Worm (Caenorhabditis elegans) whole organism, L2 larva: Measurements from ENCODE around the gene M176.5.

Experiments
- ZK546.5 ChIP-seq: sonication (generic microtip); optimal IDR thresholded peaks from 2 replicates; lab custom pipeline; 2017; ENCODE audit warnings: missing biosample characterization, missing genetic modification characterization
- ama-1 ChIP-seq: fragments of 150-350 bp; optimal IDR thresholded peaks from 2 replicates; lab custom pipeline; 2018; ENCODE audit warnings: inconsistent platforms
- elt-3 ChIP-seq: sonication (generic microtip); optimal IDR thresholded peaks from 2 replicates; lab custom pipeline; 2017; ENCODE audit warnings: missing biosample characterization, missing genetic modification characterization
- fos-1 ChIP-seq: fragments of 150-350 bp; optimal IDR thresholded peaks from 2 replicates; lab custom pipeline; 2014; ENCODE audit warnings: missing biosample characterization, missing genetic modification characterization
- lin-13 ChIP-seq: fragments of 150-350 bp; optimal IDR thresholded peaks from 2 replicates; lab custom pipeline; 2014; ENCODE audit warnings: missing biosample characterization, missing genetic modification reagents, missing genetic modification characterization
- lsy-2 ChIP-seq, 2 experiments: fragments of 150-350 bp in 1 of 2; sonication (generic microtip) in 1 of 2; optimal IDR thresholded peaks; 2 replicates each; lab custom pipeline; 2014 to 2017; ENCODE audit warnings: missing biosample characterization in 2 of 2, missing genetic modification characterization in 2 of 2
- mdl-1 ChIP-seq, 2 experiments: fragments of 150-350 bp in 1 of 2; sonication (generic microtip) in 1 of 2; optimal IDR thresholded peaks; 2 replicates each; lab custom pipeline; 2017; ENCODE audit warnings: missing biosample characterization in 2 of 2, missing genetic modification characterization in 2 of 2
- nhr-12 ChIP-seq: fragments of 150-350 bp; optimal IDR thresholded peaks from 2 replicates; lab custom pipeline; 2014; ENCODE audit warnings: missing biosample characterization, missing genetic modification characterization
- nhr-129 ChIP-seq: fragments of 150-350 bp; optimal IDR thresholded peaks from 2 replicates; lab custom pipeline; 2014; ENCODE audit warnings: missing biosample characterization, missing genetic modification characterization
- unc-62 ChIP-seq: fragments of 150-350 bp; optimal IDR thresholded peaks from 2 replicates; lab custom pipeline; 2014; ENCODE audit warnings: missing biosample characterization, missing genetic modification reagents, missing genetic modification characterization
- ztf-4 ChIP-seq: fragments of 150-350 bp; optimal IDR thresholded peaks from 2 replicates; lab custom pipeline; 2014; ENCODE audit warnings: missing biosample characterization, missing genetic modification characterization

DNA sequence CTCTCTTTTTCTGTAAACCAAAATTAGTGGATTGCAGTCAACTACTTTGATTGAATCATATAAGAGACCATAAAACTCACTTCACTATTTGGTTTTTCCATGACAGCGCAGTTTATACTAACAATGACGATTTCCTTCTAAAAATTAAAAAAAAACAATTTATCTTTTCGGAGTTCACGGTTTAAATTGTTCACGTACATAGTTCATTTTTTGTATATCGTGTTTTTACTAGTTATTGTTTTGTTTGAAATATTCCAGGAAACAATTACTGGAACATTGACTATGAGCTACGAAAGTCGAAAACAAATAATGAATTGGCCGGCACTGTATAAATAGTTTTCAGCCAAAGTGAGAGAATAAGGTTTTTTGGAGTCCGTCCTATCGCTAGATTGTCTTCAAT, 34.8 kb downstream of the M176.5 start, which contains the start of gene lido-17:
- TF ChIP-seq ztf-4: no peak
- no peak for TF ChIP-seq ama-1 (lab: Kevin White, UChicago)
- TF ChIP-seq elt-3: no peak
- no peak for TF ChIP-seq unc-62
- no peak for TF ChIP-seq ZK546.5
- no peak for TF ChIP-seq fos-1
- TF ChIP-seq lin-13 (GFP tag; lab: Kevin White, UChicago): no peak
- no peak for TF ChIP-seq mdl-1 (tag; optimal IDR thresholded peaks at IDR 0.05; lab: Kevin White, UChicago)
- TF ChIP-seq nhr-12 (tag; lab: Kevin White, UChicago): no peak
- TF ChIP-seq lsy-2 (tag; optimal IDR thresholded peaks at IDR 0.05; lab: Kevin White, UChicago): no peak
- TF ChIP-seq nhr-129 (tag; lab: Kevin White, UChicago): no peak
